Fruit fly (Drosophila melanogaster) whole organism: ENCODE measurements around the gene uncNacbeta.

Experiments used
- CG8478 ChIP-seq: fragments of >200 bp; optimal IDR thresholded peaks from 2 replicates; lab custom pipeline; 2018; ENCODE audit warnings: inconsistent platforms
- Dll ChIP-seq: fragments of >200 bp; optimal IDR thresholded peaks from 2 replicates; lab custom pipeline; 2017
- pan ChIP-seq: fragments of >200 bp; optimal IDR thresholded peaks from 2 replicates; lab custom pipeline; 2017
- psq ChIP-seq: fragments of >200 bp; optimal IDR thresholded peaks from 2 replicates; lab custom pipeline; 2017
- usp ChIP-seq: fragments of >200 bp; optimal IDR thresholded peaks from 2 replicates; lab custom pipeline; 2017; ENCODE audit warnings: missing biosample characterization, missing genetic modification characterization, mixed read lengths

DNA sequence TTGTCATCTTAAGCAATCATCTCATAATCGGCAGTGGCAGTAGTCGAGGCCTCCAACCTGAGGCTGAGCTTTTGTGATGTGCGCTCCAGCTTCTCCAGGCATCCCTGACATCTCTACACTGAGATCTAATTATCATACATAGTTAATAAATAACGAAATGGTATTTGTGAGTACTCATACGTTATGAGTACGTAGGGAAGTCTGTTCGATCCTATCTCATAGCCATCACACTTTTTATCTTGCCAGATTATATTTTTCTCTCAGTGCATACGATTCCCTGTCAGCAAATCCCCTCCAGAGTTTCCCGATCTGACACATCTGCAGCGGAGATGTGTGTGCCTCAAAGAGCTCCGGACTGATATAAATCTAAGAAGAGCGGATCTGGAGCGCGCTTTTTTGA is 45.9 kb upstream of the uncNacbeta start:
- TF ChIP-seq CG8478 (lab: Kevin White, UChicago) (no peak), pan (lab: Kevin White, UChicago) (no peak), Dll (lab: Kevin White, UChicago) (no peak), usp (GFP tag; lab: Kevin White, UChicago) (no peak), psq (lab: Kevin White, UChicago) (no peak)
